Worm (Caenorhabditis elegans) whole organism, L4 larva: ENCODE results near the gene C35A5.4.

Experiments
- D1046.2 ChIP-seq: fragments of 200-800 bp; sonication (Bioruptor generic); IDR thresholded peaks from 2 replicates; pipeline ENCODE4 v1.3.6; 2022; ENCODE audit warnings: missing genetic modification characterization, missing compliant biosample characterization
- F10B5.3 ChIP-seq: sonication (generic microtip); optimal IDR thresholded peaks from 2 replicates; lab custom pipeline; 2016; ENCODE audit warnings: mild to moderate bottlenecking, missing genetic modification characterization, missing compliant biosample characterization
- R02D3.7 ChIP-seq: fragments of 150-350 bp; sonication (generic microtip); optimal IDR thresholded peaks from 3 replicates; lab custom pipeline; 2014; ENCODE audit warnings: missing biosample characterization, missing genetic modification characterization
- T20F7.1 ChIP-seq: fragments of 200-800 bp; sonication (Bioruptor generic); optimal IDR thresholded peaks from 2 replicates; lab custom pipeline; 2018; ENCODE audit warnings: mild to moderate bottlenecking, missing genetic modification characterization, missing compliant biosample characterization
- Y75B8A.6 ChIP-seq: fragments of 200-800 bp; sonication (Bioruptor generic); IDR thresholded peaks from 2 replicates; pipeline ENCODE4 v1.3.6; 2022; ENCODE audit warnings: missing genetic modification reagents, missing genetic modification characterization, missing compliant biosample characterization
- ama-1 ChIP-seq: fragments of 150-350 bp; optimal IDR thresholded peaks from 2 replicates; lab custom pipeline; 2014; ENCODE audit warnings: inconsistent platforms, mixed read lengths
- arid-1 ChIP-seq: fragments of 200-800 bp; sonication (Bioruptor generic); conservative IDR thresholded peaks from 2 replicates; pipeline ENCODE4 v1.3.6; 2022; ENCODE audit warnings: missing genetic modification reagents, missing genetic modification characterization, missing compliant biosample characterization
- ceh-20 ChIP-seq: fragments of 200-800 bp; sonication (Bioruptor generic); IDR thresholded peaks from 2 replicates; pipeline ENCODE4 v1.3.6; 2022; ENCODE audit warnings: missing genetic modification reagents, missing genetic modification characterization, missing compliant biosample characterization
- ceh-32 ChIP-seq: sonication (generic microtip); optimal IDR thresholded peaks from 2 replicates; lab custom pipeline; 2016; ENCODE audit warnings: mild to moderate bottlenecking, missing genetic modification characterization, missing compliant biosample characterization; ENCODE audit not compliant: poor library complexity
- ceh-82 ChIP-seq: sonication (generic microtip); optimal IDR thresholded peaks from 2 replicates; lab custom pipeline; 2017; ENCODE audit warnings: missing biosample characterization, missing genetic modification characterization
- daf-16 ChIP-seq, 3 experiments: sonication (generic microtip); optimal IDR thresholded peaks; 2 replicates each; lab custom pipeline; 2016 to 2017; ENCODE audit warnings: missing genetic modification characterization in 3 of 3, missing genetic modification reagents in 3 of 3, mild to moderate bottlenecking in 2 of 3, missing compliant biosample characterization in 2 of 3, missing biosample characterization in 1 of 3, moderate library complexity in 1 of 3
- dmd-6 ChIP-seq: fragments of 200-800 bp; sonication (Bioruptor generic); IDR thresholded peaks from 2 replicates; pipeline ENCODE4 v1.3.6; 2022; ENCODE audit warnings: missing genetic modification reagents, missing genetic modification characterization, missing compliant biosample characterization
- dve-1 ChIP-seq: sonication (generic microtip); optimal IDR thresholded peaks from 2 replicates; lab custom pipeline; 2017; ENCODE audit warnings: antibody characterized with exemption, mild to moderate bottlenecking, missing genetic modification characterization, missing compliant biosample characterization; ENCODE audit not compliant: insufficient read depth
- egl-43 ChIP-seq: fragments of 200-800 bp; sonication (Bioruptor generic); IDR thresholded peaks from 2 replicates; pipeline ENCODE4 v1.3.6; 2022; ENCODE audit warnings: missing genetic modification reagents, missing genetic modification characterization, missing compliant biosample characterization
- hif-1 ChIP-seq, 2 experiments: sonication (generic microtip); optimal IDR thresholded peaks; 2 replicates each; lab custom pipeline; 2016 to 2017; ENCODE audit warnings: missing compliant biosample characterization in 2 of 2, missing genetic modification characterization in 2 of 2, missing genetic modification reagents in 2 of 2, missing genotype in 2 of 2, mild to moderate bottlenecking in 1 of 2
- hlh-11 ChIP-seq: fragments of 200-800 bp; sonication (Bioruptor generic); optimal IDR thresholded peaks from 2 replicates; lab custom pipeline; 2018; ENCODE audit warnings: mild to moderate bottlenecking, missing genetic modification characterization, missing compliant biosample characterization
- hlh-30 ChIP-seq: sonication (generic microtip); optimal IDR thresholded peaks from 2 replicates; lab custom pipeline; 2017; ENCODE audit warnings: antibody characterized with exemption, mild to moderate bottlenecking, missing genetic modification characterization, missing compliant biosample characterization; ENCODE audit not compliant: insufficient read depth
- jun-1 ChIP-seq: fragments of 150-350 bp; optimal IDR thresholded peaks from 2 replicates; lab custom pipeline; 2014; ENCODE audit warnings: missing biosample characterization, missing genetic modification reagents, missing genetic modification characterization
- lin-1 ChIP-seq: fragments of 200-800 bp; sonication (Bioruptor generic); IDR thresholded peaks from 2 replicates; pipeline ENCODE4 v1.3.6; 2022; ENCODE audit warnings: missing genetic modification reagents, missing genetic modification characterization, missing compliant biosample characterization
- lir-3 ChIP-seq: sonication (generic microtip); optimal IDR thresholded peaks from 2 replicates; lab custom pipeline; 2016; ENCODE audit warnings: mild to moderate bottlenecking, missing genetic modification characterization, missing compliant biosample characterization
- lsy-2 ChIP-seq, 2 experiments: fragments of 150-350 bp in 1 of 2; sonication (generic microtip) in 1 of 2; optimal IDR thresholded peaks; 2 replicates each; lab custom pipeline; 2014 to 2017; ENCODE audit warnings: missing biosample characterization in 2 of 2, missing genetic modification characterization in 2 of 2
- madf-9 ChIP-seq: fragments of 200-800 bp; sonication (Bioruptor generic); conservative IDR thresholded peaks from 2 replicates; pipeline ENCODE4 v1.3.6; 2022; ENCODE audit warnings: missing genetic modification reagents, missing genetic modification characterization, missing compliant biosample characterization
- mdl-1 ChIP-seq, 2 experiments: fragments of 150-350 bp in 1 of 2; sonication (generic microtip) in 1 of 2; optimal IDR thresholded peaks; 2 replicates each; lab custom pipeline; 2014 to 2017; ENCODE audit warnings: missing biosample characterization in 2 of 2, missing genetic modification characterization in 2 of 2
- mxl-3 ChIP-seq: fragments of 200-800 bp; sonication (Bioruptor generic); optimal IDR thresholded peaks from 2 replicates; lab custom pipeline; 2018; ENCODE audit warnings: mild to moderate bottlenecking, missing genetic modification characterization, missing compliant biosample characterization
- nhr-10 ChIP-seq: fragments of 150-350 bp; optimal IDR thresholded peaks from 2 replicates; lab custom pipeline; 2014; ENCODE audit warnings: missing biosample characterization, missing genetic modification characterization
- nhr-102 ChIP-seq: sonication (generic microtip); optimal IDR thresholded peaks from 2 replicates; lab custom pipeline; 2016; ENCODE audit warnings: mild to moderate bottlenecking, missing genetic modification characterization, moderate library complexity, missing compliant biosample characterization
- nhr-11 ChIP-seq: fragments of 150-350 bp; optimal IDR thresholded peaks from 2 replicates; lab custom pipeline; 2014; ENCODE audit warnings: missing biosample characterization, missing genetic modification characterization
- nhr-25 ChIP-seq: sonication (generic microtip); optimal IDR thresholded peaks from 2 replicates; lab custom pipeline; 2017; ENCODE audit warnings: missing genetic modification characterization, mild to moderate bottlenecking, missing compliant biosample characterization, antibody characterized with exemption, moderate library complexity, borderline replicate concordance; ENCODE audit not compliant: insufficient read depth
- nhr-28 ChIP-seq: fragments of 150-350 bp; optimal IDR thresholded peaks from 2 replicates; lab custom pipeline; 2014; ENCODE audit warnings: missing biosample characterization, missing genetic modification characterization
- nhr-41 ChIP-seq: fragments of 200-800 bp; sonication (Bioruptor generic); IDR thresholded peaks from 2 replicates; pipeline ENCODE4 v1.3.6; 2022; ENCODE audit warnings: missing genetic modification reagents, missing genetic modification characterization, missing compliant biosample characterization
- nhr-76 ChIP-seq: fragments of 150-350 bp; optimal IDR thresholded peaks from 2 replicates; lab custom pipeline; 2014; ENCODE audit warnings: missing biosample characterization, missing genetic modification characterization
- nhr-77 ChIP-seq: fragments of 150-350 bp; optimal IDR thresholded peaks from 2 replicates; lab custom pipeline; 2014; ENCODE audit warnings: missing biosample characterization, missing genetic modification characterization
- pqm-1 ChIP-seq: sonication (generic microtip); optimal IDR thresholded peaks from 2 replicates; lab custom pipeline; 2017; ENCODE audit warnings: missing biosample characterization, missing genetic modification characterization
- saeg-2 ChIP-seq: fragments of 200-800 bp; sonication (Bioruptor generic); IDR thresholded peaks from 2 replicates; pipeline ENCODE4 v1.3.6; 2022; ENCODE audit warnings: missing genetic modification reagents, missing genetic modification characterization, missing compliant biosample characterization
- snpc-1.2 ChIP-seq: fragments of 200-800 bp; sonication (Bioruptor generic); IDR thresholded peaks from 2 replicates; pipeline ENCODE4 v1.3.6; 2022; ENCODE audit warnings: missing genetic modification reagents, missing genetic modification characterization, missing compliant biosample characterization
- snpc-4 ChIP-seq: fragments of 150-350 bp; optimal IDR thresholded peaks from 2 replicates; lab custom pipeline; 2014; ENCODE audit warnings: missing biosample characterization, missing genetic modification characterization
- spr-1 ChIP-seq: sonication (generic microtip); optimal IDR thresholded peaks from 2 replicates; lab custom pipeline; 2016; ENCODE audit warnings: mild to moderate bottlenecking, missing genetic modification characterization, missing compliant biosample characterization
- unc-39 ChIP-seq: sonication (generic microtip); optimal IDR thresholded peaks from 2 replicates; lab custom pipeline; 2017; ENCODE audit warnings: missing biosample characterization, missing genetic modification characterization
- unc-62 ChIP-seq, 3 experiments: fragments of 150-350 bp in 1 of 3; sonication (generic microtip); optimal IDR thresholded peaks in 2 of 3; peaks in 1 of 3; 1 replicate in 1 of 3; 2 replicates in 2 of 3; lab custom pipeline; 2014 to 2017; ENCODE audit warnings: missing biosample characterization in 3 of 3, missing genetic modification characterization in 3 of 3, missing genetic modification reagents in 3 of 3, missing genotype in 1 of 3
- zag-1 ChIP-seq: fragments of 150-350 bp; optimal IDR thresholded peaks from 2 replicates; lab custom pipeline; 2014; ENCODE audit warnings: missing biosample characterization, missing genetic modification characterization

Gene C35A5.4

DNA sequence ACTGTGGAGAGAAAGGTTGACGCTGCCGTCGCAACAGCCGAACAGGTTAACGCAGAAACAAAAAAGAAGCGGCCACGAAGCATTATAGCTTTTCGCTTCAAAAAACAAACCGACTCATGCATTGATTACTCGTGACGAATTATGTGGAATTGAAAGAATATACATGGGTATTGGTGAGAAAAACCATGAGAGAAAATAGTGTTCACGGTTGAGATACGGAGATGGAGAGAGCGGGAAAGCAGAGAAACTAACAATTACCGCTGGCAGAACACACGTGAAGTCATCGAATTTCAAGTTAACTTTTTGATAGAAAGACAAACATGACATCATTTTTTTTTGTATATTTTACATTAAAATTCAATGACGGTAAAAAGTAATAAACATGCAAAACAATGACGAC, 38.5 kb downstream of the C35A5.4 start (continued):
- no peak for TF ChIP-seq zag-1 (tag; lab: Kevin White, UChicago)
- TF ChIP-seq snpc-4 (tag; lab: Kevin White, UChicago) = no peak
- TF ChIP-seq egl-43 (GFP tag; lab: Robert Waterston, UW) = 0 out of 2 replicates have a peak, but pooled peaks have one; percentile 26
- TF ChIP-seq madf-9 = no peak
- no peak for TF ChIP-seq saeg-2
- peak in 1 of 2 experiments; percentile 71 for TF ChIP-seq mdl-1 (tag; optimal IDR thresholded peaks at IDR 0.05; lab: Kevin White, UChicago)
- TF ChIP-seq dmd-6 (GFP tag; lab: Robert Waterston, UW) = peak; percentile 37
- no peak for TF ChIP-seq F10B5.3 (tag; lab: Kevin White, UChicago)
- TF ChIP-seq ceh-32 (tag; lab: Kevin White, UChicago) = no peak
- peak; percentile 2 for TF ChIP-seq pqm-1 (tag; lab: Kevin White, UChicago)
- no peak for TF ChIP-seq nhr-25 (tag; lab: Kevin White, UChicago)
- no peak for TF ChIP-seq ceh-20 (GFP tag; lab: Robert Waterston, UW)
- TF ChIP-seq mxl-3 (GFP tag; lab: Kevin White, UChicago) = peak; percentile 19
- peak in 1 of 2 experiments; percentile 14 for TF ChIP-seq hif-1 (tag; optimal IDR thresholded peaks at IDR 0.05; lab: Kevin White, UChicago)
- TF ChIP-seq D1046.2 = no peak
- peak; percentile 36 for TF ChIP-seq hlh-11 (tag; lab: Kevin White, UChicago)
- TF ChIP-seq Y75B8A.6 (GFP tag; lab: Robert Waterston, UW) = no peak
- no peak for TF ChIP-seq unc-39 (tag; lab: Kevin White, UChicago)
- TF ChIP-seq nhr-11 = no peak
- no peak for TF ChIP-seq nhr-76
- no peak for TF ChIP-seq snpc-1.2 (GFP tag; lab: Robert Waterston, UW)
- TF ChIP-seq nhr-41 (GFP tag; lab: Robert Waterston, UW) = no peak
- TF ChIP-seq nhr-10 (tag; lab: Kevin White, UChicago) = no peak
- no peak for TF ChIP-seq lir-3 (tag; lab: Kevin White, UChicago)
- TF ChIP-seq daf-16 (GFP tag; optimal IDR thresholded peaks at IDR 0.05; lab: Kevin White, UChicago) = no peak
- TF ChIP-seq daf-16 (tag; optimal IDR thresholded peaks at IDR 0.05; lab: Kevin White, UChicago) = peak; percentile 39
- TF ChIP-seq nhr-102 (tag; lab: Kevin White, UChicago) = no peak
- no peak for TF ChIP-seq jun-1 (tag; lab: Kevin White, UChicago)
- no peak for TF ChIP-seq spr-1
- TF ChIP-seq R02D3.7 (tag; lab: Kevin White, UChicago) = no peak
- no peak for TF ChIP-seq lin-1
- TF ChIP-seq T20F7.1 (GFP tag; lab: Kevin White, UChicago) = peak; percentile 8
- no peak for TF ChIP-seq ceh-82 (tag; lab: Kevin White, UChicago)
- TF ChIP-seq, all 104 proteins: peak for 18

DNA sequence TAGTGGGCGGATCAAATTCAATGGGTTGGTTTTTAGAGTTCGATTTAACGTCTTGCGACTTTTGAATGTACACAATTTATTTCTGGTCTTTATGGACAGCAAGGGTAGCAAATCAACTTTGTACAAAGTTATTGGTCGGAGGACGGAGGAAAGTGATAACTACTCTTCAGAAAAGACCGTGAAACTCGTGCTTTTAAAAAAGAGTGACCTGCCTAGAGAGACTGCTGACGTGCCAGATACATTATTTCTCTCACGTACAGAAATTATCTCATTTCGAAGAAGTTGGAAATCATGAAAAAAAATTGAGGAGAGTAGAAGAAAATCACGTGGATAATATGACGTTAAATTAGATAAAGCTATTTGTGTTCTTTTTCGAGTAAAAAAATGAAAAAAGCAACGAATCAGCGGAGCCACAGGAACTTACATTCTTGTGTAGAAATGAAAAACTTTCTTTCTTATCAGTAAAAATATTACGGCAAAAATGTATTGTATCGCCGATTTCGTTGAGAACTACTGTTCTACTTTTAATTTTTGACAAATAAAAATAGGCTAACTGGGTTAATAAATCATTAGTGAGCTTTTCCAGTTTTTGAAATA, 39.4 kb downstream of the C35A5.4 start, which contains the start of gene ppm-1.A:
TSS of gene ppm-1.A (minus strand) at position 294 of the 597 bp plus-strand sequence.
- TF ChIP-seq arid-1 (GFP tag; lab: Robert Waterston, UW) (no peak), dmd-6 (GFP tag; lab: Robert Waterston, UW) (peak; percentile 46), ama-1 (lab: Kevin White, UChicago) (peak; percentile 18), hlh-11 (tag; lab: Kevin White, UChicago) (peak; percentile 35), unc-62 (GFP tag; optimal IDR thresholded peaks at IDR 0.05 in 1 of 2; lab: Kevin White, UChicago) (peak in 1 of 2 experiments; percentile 93), unc-62 (tag; optimal IDR thresholded peaks at IDR 0.05; lab: Kevin White, UChicago) (no peak), hlh-30 (peak; percentile 82), nhr-28 (tag; lab: Kevin White, UChicago) (peak; percentile 64), ceh-20 (GFP tag; lab: Robert Waterston, UW) (peak; percentile 20; the same call in 1 of the 2 replicates), lsy-2 (tag; optimal IDR thresholded peaks at IDR 0.05; lab: Kevin White, UChicago) (peak in 1 of 2 experiments; percentile 21), hif-1 (tag; optimal IDR thresholded peaks at IDR 0.05; lab: Kevin White, UChicago) (peak in 1 of 2 experiments; percentile 63), nhr-77 (tag; lab: Kevin White, UChicago) (peak; percentile 54), spr-1 (no peak), snpc-4 (tag; lab: Kevin White, UChicago) (no peak), dve-1 (peak; percentile 30)
